Fruit fly (Drosophila melanogaster): ENCODE results near the gene CG11723.
A peak's percentile ranks its signal among the peaks of the same experiment; 100 is the strongest.

Gene CG11723

dm6 chr2L:2171366-2172078 lies 24.4 kb upstream of the CG11723 start:
- peak; percentile 16 for TF ChIP-seq CG12768 (GFP tag; optimal IDR thresholded peaks at IDR 0.05)
- TF ChIP-seq CG7101 (tag; optimal IDR thresholded peaks at IDR 0.05) = peak; percentile 29
- peak; percentile 93 for TF ChIP-seq cic (GFP tag; optimal IDR thresholded peaks at IDR 0.05)
- peak; percentile 39 for TF ChIP-seq Mnt (GFP tag; optimal IDR thresholded peaks at IDR 0.05)
- peak; percentile 42 for TF ChIP-seq tj (GFP tag; optimal IDR thresholded peaks at IDR 0.05)
- TF ChIP-seq CG33017 (tag; optimal IDR thresholded peaks at IDR 0.05) = no peak
- no peak for TF ChIP-seq Crg-1 (GFP tag; optimal IDR thresholded peaks at IDR 0.05)
- peak; percentile 27 for TF ChIP-seq ovo (GFP tag; optimal IDR thresholded peaks at IDR 0.05)
- TF ChIP-seq CG11617 (GFP tag; optimal IDR thresholded peaks at IDR 0.05) = peak; percentile 35
- TF ChIP-seq kay (GFP tag; ENCODE audit: borderline replicate concordance) = peak; percentile 70

dm6 chr2L:2168894-2169456 lies 21.9 kb upstream of the CG11723 start:
- TF ChIP-seq CG1620 (GFP tag; optimal IDR thresholded peaks at IDR 0.05) (no peak), CG7045 (GFP tag; optimal IDR thresholded peaks at IDR 0.05) (no peak), Crg-1 (GFP tag; optimal IDR thresholded peaks at IDR 0.05) (no peak), ovo (GFP tag; optimal IDR thresholded peaks at IDR 0.05) (peak; percentile 32), CG7101 (tag; optimal IDR thresholded peaks at IDR 0.05) (no peak), Hr96 (GFP tag; optimal IDR thresholded peaks at IDR 0.05) (no peak), bab1 (GFP tag; optimal IDR thresholded peaks at IDR 0.05) (no peak), kay (GFP tag; ENCODE audit: borderline replicate concordance) (peak; percentile 34), CG11617 (GFP tag; optimal IDR thresholded peaks at IDR 0.05) (no peak), CG14711 (tag; optimal IDR thresholded peaks at IDR 0.05) (no peak), cic (GFP tag; optimal IDR thresholded peaks at IDR 0.05) (peak; percentile 35), CG5204 (GFP tag; optimal IDR thresholded peaks at IDR 0.05) (no peak), tj (GFP tag; optimal IDR thresholded peaks at IDR 0.05) (no peak), toe (GFP tag; optimal IDR thresholded peaks at IDR 0.05) (no peak)

dm6 chr2L:2168184-2168893 lies 21.3 kb upstream of the CG11723 start:
- TF ChIP-seq CG14711 (tag; optimal IDR thresholded peaks at IDR 0.05) (no peak), pad (GFP tag; optimal IDR thresholded peaks at IDR 0.05) (no peak)

- TF ChIP-seq CG11617 (GFP tag; optimal IDR thresholded peaks at IDR 0.05) (no peak), Clk (GFP tag; optimal IDR thresholded peaks at IDR 0.05) (no peak), cic (GFP tag; optimal IDR thresholded peaks at IDR 0.05) (no peak), Crg-1 (GFP tag; optimal IDR thresholded peaks at IDR 0.05) (no peak)
These were observed 20.1 kb upstream of the CG11723 start for dm6 chr2L:2166958-2167707.

dm6 chr2L:2165864-2166263 lies 18.8 kb upstream of the CG11723 start:
- TF ChIP-seq CG33017 (tag; optimal IDR thresholded peaks at IDR 0.05) (no peak), bab1 (GFP tag; optimal IDR thresholded peaks at IDR 0.05) (peak; percentile 31), cic (GFP tag; optimal IDR thresholded peaks at IDR 0.05) (peak; percentile 51), Mnt (GFP tag; optimal IDR thresholded peaks at IDR 0.05) (peak; percentile 69), ovo (GFP tag; optimal IDR thresholded peaks at IDR 0.05) (no peak), Crg-1 (GFP tag; optimal IDR thresholded peaks at IDR 0.05) (no peak), Clk (GFP tag; optimal IDR thresholded peaks at IDR 0.05) (no peak), CG11617 (GFP tag; optimal IDR thresholded peaks at IDR 0.05) (peak; percentile 56), toe (GFP tag; optimal IDR thresholded peaks at IDR 0.05) (peak; percentile 4), CG14711 (tag; optimal IDR thresholded peaks at IDR 0.05) (peak; percentile 26), CG7101 (tag; optimal IDR thresholded peaks at IDR 0.05) (peak; percentile 19), cnc (optimal IDR thresholded peaks at IDR 0.05) (no peak), tj (GFP tag; optimal IDR thresholded peaks at IDR 0.05) (peak; percentile 100), kay (GFP tag; ENCODE audit: borderline replicate concordance) (no peak), CG5204 (GFP tag; optimal IDR thresholded peaks at IDR 0.05) (no peak), CG7045 (GFP tag; optimal IDR thresholded peaks at IDR 0.05) (no peak), CG12768 (GFP tag; optimal IDR thresholded peaks at IDR 0.05) (peak; percentile 27), Hr96 (GFP tag; optimal IDR thresholded peaks at IDR 0.05) (no peak), pad (GFP tag; optimal IDR thresholded peaks at IDR 0.05) (peak; percentile 19), CG1620 (GFP tag; optimal IDR thresholded peaks at IDR 0.05) (peak; percentile 6)

dm6 chr2L:2165238-2165577 lies 18.1 kb upstream of the CG11723 start:
- no peak for TF ChIP-seq Clk (GFP tag; optimal IDR thresholded peaks at IDR 0.05)
- no peak for TF ChIP-seq CG7045 (GFP tag; optimal IDR thresholded peaks at IDR 0.05)
- TF ChIP-seq cic (GFP tag; optimal IDR thresholded peaks at IDR 0.05) = no peak
- no peak for TF ChIP-seq CG33017 (tag; optimal IDR thresholded peaks at IDR 0.05)
- no peak for TF ChIP-seq CG11617 (GFP tag; optimal IDR thresholded peaks at IDR 0.05)
- TF ChIP-seq CG1620 (GFP tag; optimal IDR thresholded peaks at IDR 0.05) = no peak
- TF ChIP-seq toe (GFP tag; optimal IDR thresholded peaks at IDR 0.05) = no peak
- TF ChIP-seq kay (GFP tag; ENCODE audit: borderline replicate concordance) = no peak
- TF ChIP-seq bab1 (GFP tag; optimal IDR thresholded peaks at IDR 0.05) = no peak
- no peak for TF ChIP-seq tj (GFP tag; optimal IDR thresholded peaks at IDR 0.05)
- no peak for TF ChIP-seq ovo (GFP tag; optimal IDR thresholded peaks at IDR 0.05)
- no peak for TF ChIP-seq pad (GFP tag; optimal IDR thresholded peaks at IDR 0.05)
- no peak for TF ChIP-seq CG7101 (tag; optimal IDR thresholded peaks at IDR 0.05)
- TF ChIP-seq CG12768 (GFP tag; optimal IDR thresholded peaks at IDR 0.05) = no peak
- no peak for TF ChIP-seq Mnt (GFP tag; optimal IDR thresholded peaks at IDR 0.05)
- no peak for TF ChIP-seq CG5204 (GFP tag; optimal IDR thresholded peaks at IDR 0.05)
